Worm (Caenorhabditis elegans) whole organism, L1 larva: ENCODE measurements around the gene srx-93.
A peak's percentile ranks its signal among the peaks of the same experiment; 100 is the strongest.

ENCODE experiments used
- blmp-1 ChIP-seq: fragments of 150-350 bp; optimal IDR thresholded peaks from 2 replicates; lab custom pipeline; 2014; ENCODE audit warnings: missing biosample characterization, missing genetic modification characterization
- ceh-8 ChIP-seq: fragments of 200-800 bp; sonication (Bioruptor generic); optimal IDR thresholded peaks from 2 replicates; lab custom pipeline; 2018; ENCODE audit warnings: mild to moderate bottlenecking, missing genetic modification characterization, moderate library complexity, missing compliant biosample characterization
- ceh-88 ChIP-seq: fragments of 200-800 bp; sonication (Bioruptor generic); IDR thresholded peaks from 2 replicates; pipeline ENCODE4 v1.3.6; 2022; ENCODE audit warnings: missing genetic modification characterization, missing compliant biosample characterization
- ceh-90 ChIP-seq: sonication (generic microtip); optimal IDR thresholded peaks from 2 replicates; lab custom pipeline; 2016; ENCODE audit warnings: missing genetic modification characterization, missing compliant biosample characterization
- dpl-1 ChIP-seq, 3 experiments: fragments of 150-350 bp in 2 of 3; sonication (generic microtip) in 1 of 3; optimal IDR thresholded peaks; 2 replicates each; lab custom pipeline; 2014 to 2017; ENCODE audit warnings: missing biosample characterization in 3 of 3, missing genetic modification characterization in 3 of 3, missing genetic modification reagents in 3 of 3
- dsc-1 ChIP-seq: sonication (generic microtip); optimal IDR thresholded peaks from 2 replicates; lab custom pipeline; 2016; ENCODE audit warnings: mild to moderate bottlenecking, missing genetic modification characterization, missing compliant biosample characterization
- efl-1 ChIP-seq, 4 experiments: fragments of 150-350 bp; optimal IDR thresholded peaks in 3 of 4; peaks in 1 of 4; 1 replicate in 1 of 4; 2 replicates in 3 of 4; lab custom pipeline; 2014; ENCODE audit warnings: missing biosample characterization in 2 of 4, missing genetic modification characterization in 2 of 4, missing genetic modification reagents in 2 of 4
- egl-13 ChIP-seq: sonication (generic microtip); optimal IDR thresholded peaks from 2 replicates; lab custom pipeline; 2016; ENCODE audit warnings: missing genotype, missing genetic modification reagents, missing genetic modification characterization, missing compliant biosample characterization
- elt-2 ChIP-seq: sonication (generic microtip); optimal IDR thresholded peaks from 2 replicates; lab custom pipeline; 2016; ENCODE audit warnings: missing genetic modification characterization, mild to moderate bottlenecking, inconsistent platforms, missing compliant biosample characterization, missing genetic modification reagents
- fkh-10 ChIP-seq: sonication (generic microtip); optimal IDR thresholded peaks from 2 replicates; lab custom pipeline; 2017; ENCODE audit warnings: missing biosample characterization, missing genetic modification reagents, missing genetic modification characterization
- fkh-8 ChIP-seq: sonication (generic microtip); optimal IDR thresholded peaks from 2 replicates; lab custom pipeline; 2016; ENCODE audit warnings: mild to moderate bottlenecking, missing genetic modification characterization, missing compliant biosample characterization
- hlh-17 ChIP-seq: fragments of 200-800 bp; sonication (Bioruptor generic); optimal IDR thresholded peaks from 2 replicates; lab custom pipeline; 2018; ENCODE audit warnings: missing genetic modification characterization, mild to moderate bottlenecking, missing compliant biosample characterization, moderate library complexity, borderline replicate concordance
- hlh-4 ChIP-seq: sonication (generic microtip); optimal IDR thresholded peaks from 2 replicates; lab custom pipeline; 2016; ENCODE audit warnings: mild to moderate bottlenecking, missing genetic modification characterization, missing compliant biosample characterization
- irx-1 ChIP-seq: sonication (generic microtip); optimal IDR thresholded peaks from 2 replicates; lab custom pipeline; 2016; ENCODE audit warnings: missing genetic modification characterization, missing compliant biosample characterization
- isw-1 ChIP-seq: fragments of 200-800 bp; sonication (Bioruptor generic); IDR thresholded peaks from 2 replicates; pipeline ENCODE4 v1.3.6; 2022; ENCODE audit warnings: missing genetic modification characterization, missing compliant biosample characterization
- jun-1 ChIP-seq: fragments of 150-350 bp; optimal IDR thresholded peaks from 2 replicates; lab custom pipeline; 2014; ENCODE audit warnings: missing biosample characterization, missing genetic modification reagents, missing genetic modification characterization
- lin-15B ChIP-seq: fragments of 150-350 bp; sonication (generic microtip); optimal IDR thresholded peaks from 3 replicates; lab custom pipeline; 2014; ENCODE audit warnings: missing biosample characterization, missing genetic modification characterization
- lin-35 ChIP-seq, 2 experiments: fragments of 150-350 bp; optimal IDR thresholded peaks; 2 replicates each; lab custom pipeline; 2014; ENCODE audit warnings: missing biosample characterization in 2 of 2, missing genetic modification characterization in 2 of 2, missing genetic modification reagents in 2 of 2
- lir-3 ChIP-seq: sonication (generic microtip); optimal IDR thresholded peaks from 2 replicates; lab custom pipeline; 2016; ENCODE audit warnings: mild to moderate bottlenecking, missing genetic modification characterization, moderate library complexity, missing compliant biosample characterization; ENCODE audit not compliant: poor library complexity
- mab-9 ChIP-seq: fragments of 200-800 bp; sonication (Bioruptor generic); IDR thresholded peaks from 2 replicates; pipeline ENCODE4 v1.3.6; 2022; ENCODE audit warnings: missing genetic modification reagents, missing genetic modification characterization, missing compliant biosample characterization
- mdl-1 ChIP-seq, 2 experiments: fragments of 150-350 bp; optimal IDR thresholded peaks; 2 replicates each; lab custom pipeline; 2014 to 2017; ENCODE audit warnings: missing biosample characterization in 2 of 2, missing genetic modification characterization in 2 of 2, inconsistent platforms in 1 of 2
- nhr-11 ChIP-seq: fragments of 150-350 bp; optimal IDR thresholded peaks from 2 replicates; lab custom pipeline; 2014; ENCODE audit warnings: missing biosample characterization, missing genetic modification characterization
- nhr-12 ChIP-seq: sonication (generic microtip); optimal IDR thresholded peaks from 2 replicates; lab custom pipeline; 2017; ENCODE audit warnings: missing biosample characterization, missing genetic modification characterization
- nhr-20 ChIP-seq: sonication (generic microtip); optimal IDR thresholded peaks from 2 replicates; lab custom pipeline; 2016; ENCODE audit warnings: mild to moderate bottlenecking, missing genetic modification characterization, missing compliant biosample characterization
- nhr-237 ChIP-seq: fragments of 150-350 bp; optimal IDR thresholded peaks from 2 replicates; lab custom pipeline; 2014; ENCODE audit warnings: missing biosample characterization, missing genetic modification characterization
- nhr-28 ChIP-seq: fragments of 150-350 bp; optimal IDR thresholded peaks from 2 replicates; lab custom pipeline; 2014; ENCODE audit warnings: missing biosample characterization, missing genetic modification characterization
- nhr-71 ChIP-seq: sonication (generic microtip); optimal IDR thresholded peaks from 2 replicates; lab custom pipeline; 2016; ENCODE audit warnings: mild to moderate bottlenecking, missing genetic modification characterization, moderate library complexity, missing compliant biosample characterization
- nhr-77 ChIP-seq: fragments of 150-350 bp; optimal IDR thresholded peaks from 2 replicates; lab custom pipeline; 2014; ENCODE audit warnings: missing biosample characterization, missing genetic modification characterization
- nhr-90 ChIP-seq: sonication (generic microtip); optimal IDR thresholded peaks from 2 replicates; lab custom pipeline; 2016; ENCODE audit warnings: mild to moderate bottlenecking, missing genetic modification characterization, missing compliant biosample characterization; ENCODE audit not compliant: poor library complexity
- pax-3 ChIP-seq: fragments of 200-800 bp; sonication (Bioruptor generic); optimal IDR thresholded peaks from 2 replicates; lab custom pipeline; 2018; ENCODE audit warnings: mild to moderate bottlenecking, missing genetic modification characterization, moderate library complexity, missing compliant biosample characterization
- skn-1 ChIP-seq: fragments of 150-350 bp; optimal IDR thresholded peaks from 2 replicates; lab custom pipeline; 2014; ENCODE audit warnings: missing biosample characterization, missing genetic modification characterization
- snpc-4 ChIP-seq: fragments of 150-350 bp; optimal IDR thresholded peaks from 2 replicates; lab custom pipeline; 2014; ENCODE audit warnings: missing biosample characterization, missing genetic modification characterization
- snu-23 ChIP-seq: sonication (generic microtip); optimal IDR thresholded peaks from 2 replicates; lab custom pipeline; 2016; ENCODE audit warnings: missing genetic modification characterization, missing compliant biosample characterization
- sox-4 ChIP-seq: sonication (generic microtip); optimal IDR thresholded peaks from 2 replicates; lab custom pipeline; 2016; ENCODE audit warnings: missing genetic modification characterization, missing compliant biosample characterization
- sptf-1 ChIP-seq: fragments of 150-350 bp; optimal IDR thresholded peaks from 2 replicates; lab custom pipeline; 2014; ENCODE audit warnings: missing biosample characterization, missing genetic modification characterization
- sup-37 ChIP-seq: fragments of 200-800 bp; sonication (Bioruptor generic); optimal IDR thresholded peaks from 2 replicates; lab custom pipeline; 2018; ENCODE audit warnings: mild to moderate bottlenecking, missing genetic modification characterization, missing compliant biosample characterization
- swsn-7 ChIP-seq: sonication (generic microtip); optimal IDR thresholded peaks from 2 replicates; lab custom pipeline; 2016; ENCODE audit warnings: missing genetic modification characterization, missing compliant biosample characterization
- unc-130 ChIP-seq: fragments of 150-350 bp; optimal IDR thresholded peaks from 2 replicates; lab custom pipeline; 2017; ENCODE audit warnings: missing biosample characterization, missing genetic modification characterization, inconsistent platforms
- unc-62 ChIP-seq: fragments of 150-350 bp; optimal IDR thresholded peaks from 2 replicates; lab custom pipeline; 2014; ENCODE audit warnings: missing biosample characterization, missing genetic modification reagents, missing genetic modification characterization
- unc-86 ChIP-seq: sonication (generic microtip); optimal IDR thresholded peaks from 2 replicates; lab custom pipeline; 2016; ENCODE audit warnings: missing genetic modification characterization, missing compliant biosample characterization
- unc-98 ChIP-seq: fragments of 200-800 bp; sonication (Bioruptor generic); IDR thresholded peaks from 2 replicates; pipeline ENCODE4 v1.3.6; 2022; ENCODE audit warnings: missing genetic modification characterization, missing compliant biosample characterization
- zip-4 ChIP-seq: fragments of 200-800 bp; sonication (Bioruptor generic); optimal IDR thresholded peaks from 2 replicates; lab custom pipeline; 2018; ENCODE audit warnings: mild to moderate bottlenecking, missing genetic modification characterization, moderate library complexity, missing compliant biosample characterization

srx-93 gene

DNA sequence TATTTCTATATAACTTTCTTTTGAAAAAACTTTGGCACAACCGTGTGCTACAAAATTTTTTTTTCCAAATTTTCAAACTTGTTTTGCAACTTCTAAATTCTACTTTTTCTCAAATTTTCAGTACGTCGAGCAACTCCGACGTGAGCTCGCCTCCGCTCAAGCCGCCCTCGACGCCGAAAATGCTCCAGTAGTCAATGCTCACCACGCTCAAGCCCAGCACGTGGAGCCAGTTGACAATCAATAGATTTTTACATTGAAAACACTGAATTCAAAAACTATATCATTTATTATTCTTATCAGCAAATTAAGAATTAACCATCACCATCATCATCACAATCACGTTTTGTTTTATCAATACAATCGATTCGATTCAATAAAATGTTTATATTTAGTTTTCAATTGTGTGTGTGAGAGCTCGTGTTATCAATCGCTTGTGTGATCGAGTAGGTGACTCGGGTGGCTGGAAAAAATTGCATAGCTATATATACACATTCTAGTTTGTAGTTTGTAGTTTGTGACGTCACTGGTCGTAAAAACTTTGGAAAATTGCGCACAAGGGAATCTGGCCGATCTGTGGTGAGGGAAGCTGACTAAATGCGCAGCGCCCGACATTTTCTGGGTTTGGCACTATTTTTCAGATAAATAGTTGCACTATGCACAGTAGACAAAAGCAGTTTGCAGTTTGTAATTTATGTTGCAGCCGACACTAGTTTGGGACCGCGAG is 13.9 kb upstream of the srx-93 start:
- TF ChIP-seq elt-2 (peak; percentile 92), nhr-90 (tag; lab: Kevin White, UChicago) (peak; percentile 15), ceh-88 (GFP tag; lab: Robert Waterston, UW) (no peak), hlh-4 (tag; lab: Kevin White, UChicago) (no peak), egl-13 (tag; lab: Kevin White, UChicago) (no peak), lin-35 (GFP tag; optimal IDR thresholded peaks at IDR 0.05; lab: Kevin White, UChicago) (peak in 1 of 2 experiments; percentile 53), unc-130 (no peak), snu-23 (GFP tag; lab: Kevin White, UChicago) (no peak), mdl-1 (tag; optimal IDR thresholded peaks at IDR 0.05; lab: Kevin White, UChicago) (peak in 1 of 2 experiments; percentile 13), pax-3 (tag; lab: Kevin White, UChicago) (no peak), nhr-20 (tag; lab: Kevin White, UChicago) (peak; percentile 33), nhr-71 (tag; lab: Kevin White, UChicago) (peak; percentile 54), ceh-90 (tag; lab: Kevin White, UChicago) (no peak), efl-1 (optimal IDR thresholded peaks at IDR 0.05; lab: Kevin White, UChicago) (no peak), efl-1 (GFP tag; optimal IDR thresholded peaks at IDR 0.05 in 1 of 2; lab: Kevin White, UChicago) (peak in 1 of 2 experiments; percentile 93), jun-1 (tag; lab: Kevin White, UChicago) (no peak), irx-1 (tag; lab: Kevin White, UChicago) (no peak), nhr-237 (no peak), dpl-1 (GFP tag; optimal IDR thresholded peaks at IDR 0.05; lab: Kevin White, UChicago) (no peak)

ce11 chrV:3633041-3633440 is 12.5 kb upstream of the srx-93 start, which contains the start of gene F59B1.2:
TSS of gene F59B1.2 (plus strand) at chrV:3633341.
- TF ChIP-seq sox-4 (tag; lab: Kevin White, UChicago): no peak
- TF ChIP-seq hlh-17 (GFP tag; lab: Kevin White, UChicago): no peak
- TF ChIP-seq nhr-11 (tag; lab: Kevin White, UChicago): no peak
- TF ChIP-seq unc-62 (GFP tag; lab: Kevin White, UChicago): no peak
- no peak for TF ChIP-seq hlh-4 (tag; lab: Kevin White, UChicago)
- TF ChIP-seq sptf-1: no peak
- no peak for TF ChIP-seq nhr-77 (tag; lab: Kevin White, UChicago)
- TF ChIP-seq ceh-8 (GFP tag; lab: Kevin White, UChicago): no peak
- no peak for TF ChIP-seq blmp-1 (tag; lab: Kevin White, UChicago)

DNA sequence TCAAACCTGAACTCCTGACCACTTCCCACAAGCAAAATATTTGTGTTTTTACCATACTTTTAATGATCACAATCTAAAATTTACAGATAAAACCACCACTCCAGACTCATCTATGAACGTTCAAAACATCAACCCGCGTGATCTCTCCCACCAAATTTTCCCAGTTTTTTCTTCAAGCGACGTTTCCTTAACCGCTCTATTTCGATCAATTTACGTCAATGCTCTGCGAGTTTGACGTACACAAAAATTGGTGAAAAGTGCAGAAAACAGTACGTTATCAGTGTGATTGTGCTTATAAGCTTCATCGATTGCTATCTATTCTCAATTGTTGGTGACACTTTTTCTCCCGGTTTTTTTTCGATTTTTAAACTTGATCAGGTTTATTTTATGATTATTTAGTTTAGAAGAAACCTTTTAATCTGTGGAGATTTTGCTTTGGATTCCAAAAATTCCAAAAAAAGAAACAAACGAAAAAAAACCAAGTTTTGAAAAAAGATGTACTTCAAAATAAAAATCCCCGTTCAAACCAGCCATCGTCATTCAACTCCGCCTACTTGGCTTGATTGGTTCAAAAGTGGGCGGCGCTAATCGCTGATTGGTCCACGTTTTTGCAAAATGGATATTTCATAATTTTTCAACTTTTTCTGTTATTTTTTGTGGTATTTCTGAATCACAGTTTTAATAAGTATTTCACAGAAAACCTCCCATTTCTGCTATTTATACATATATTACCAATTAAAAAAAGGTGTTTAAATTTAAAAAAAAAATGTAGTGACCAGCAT is 11.9 kb upstream of the srx-93 start:
- TF ChIP-seq hlh-17 (GFP tag; lab: Kevin White, UChicago): no peak
- TF ChIP-seq nhr-90 (tag; lab: Kevin White, UChicago): peak; percentile 37
- peak in 1 of 2 experiments; percentile 40 for TF ChIP-seq lin-35 (GFP tag; optimal IDR thresholded peaks at IDR 0.05; lab: Kevin White, UChicago)
- no peak for TF ChIP-seq nhr-28 (tag; lab: Kevin White, UChicago)
- no peak for TF ChIP-seq lin-15B (tag; lab: Kevin White, UChicago)
- TF ChIP-seq isw-1 (GFP tag; lab: Robert Waterston, UW): no peak
- no peak for TF ChIP-seq snpc-4 (tag; lab: Kevin White, UChicago)
- peak; percentile 84 for TF ChIP-seq elt-2
- peak; percentile 30 for TF ChIP-seq nhr-71 (tag; lab: Kevin White, UChicago)
- TF ChIP-seq mdl-1 (tag; optimal IDR thresholded peaks at IDR 0.05; lab: Kevin White, UChicago): peak in 1 of 2 experiments; percentile 13
- TF ChIP-seq, all 84 proteins: peak for 5

DNA sequence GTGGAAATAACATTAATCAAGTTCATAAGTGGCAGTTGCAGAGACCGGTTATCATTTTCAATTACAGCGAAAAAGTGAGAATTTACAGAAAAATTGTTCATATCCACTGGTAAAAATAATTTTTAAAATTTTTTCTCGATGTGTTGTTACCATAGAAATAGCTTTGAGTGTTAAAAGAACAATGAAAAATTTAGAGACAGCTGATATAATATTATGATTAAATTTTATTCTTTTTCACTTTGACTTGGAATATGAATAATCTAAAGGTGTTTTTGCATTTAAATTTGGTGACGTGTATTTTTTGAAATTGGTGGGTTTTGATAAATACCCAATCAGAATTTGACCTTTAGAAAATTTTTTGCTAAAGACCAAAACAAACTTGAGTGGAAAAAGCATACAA is 11.1 kb upstream of the srx-93 start, which contains the start of gene F59B1.6:
TSS of gene F59B1.6 (minus strand) at position 101 of the 400 bp plus-strand sequence.
- TF ChIP-seq zip-4: no peak
- no peak for TF ChIP-seq mab-9
- TF ChIP-seq fkh-10 (GFP tag; lab: Kevin White, UChicago): no peak
- TF ChIP-seq sup-37 (GFP tag; lab: Kevin White, UChicago): no peak
- TF ChIP-seq nhr-20 (tag; lab: Kevin White, UChicago): no peak
- no peak for TF ChIP-seq lir-3 (tag; lab: Kevin White, UChicago)
- no peak for TF ChIP-seq nhr-28 (tag; lab: Kevin White, UChicago)
- TF ChIP-seq nhr-12 (tag; lab: Kevin White, UChicago): no peak
- no peak for TF ChIP-seq ceh-88 (GFP tag; lab: Robert Waterston, UW)
- TF ChIP-seq hlh-4 (tag; lab: Kevin White, UChicago): no peak
- TF ChIP-seq unc-86: no peak
- no peak for TF ChIP-seq skn-1 (tag; lab: Kevin White, UChicago)
- TF ChIP-seq dsc-1 (tag; lab: Kevin White, UChicago): no peak
- no peak for TF ChIP-seq unc-98 (GFP tag; lab: Robert Waterston, UW)
- no peak for TF ChIP-seq swsn-7 (tag; lab: Kevin White, UChicago)
- TF ChIP-seq blmp-1 (tag; lab: Kevin White, UChicago): no peak
- no peak for TF ChIP-seq mdl-1 (tag; optimal IDR thresholded peaks at IDR 0.05; lab: Kevin White, UChicago)
- no peak for TF ChIP-seq fkh-8 (tag; lab: Kevin White, UChicago)
